Worm (Caenorhabditis elegans): ENCODE measurements around the gene F31F6.3.

DNA sequence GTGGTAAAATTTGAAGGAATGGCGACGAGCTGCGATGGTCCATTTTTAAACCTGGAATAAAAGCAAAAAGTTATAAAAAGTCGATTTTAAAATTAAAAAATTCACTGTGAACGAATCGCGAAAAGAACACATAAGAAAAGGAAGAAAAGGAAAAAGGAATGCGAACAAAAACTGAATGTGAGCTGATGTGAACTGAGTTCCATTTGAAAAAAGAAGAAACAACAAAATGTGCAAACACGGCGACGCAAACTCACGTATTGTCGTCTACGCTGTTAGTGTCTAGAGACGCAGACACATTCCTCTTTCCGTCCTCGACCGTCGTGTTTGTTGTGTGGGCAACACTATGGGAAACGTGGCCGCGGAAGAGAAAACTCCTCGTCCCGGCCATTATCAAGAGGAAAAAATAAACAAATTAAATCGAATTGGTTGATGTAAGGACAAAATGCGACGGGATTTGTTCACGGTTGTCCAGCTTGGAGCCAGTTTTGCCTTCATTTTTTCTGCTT is 18.9 kb downstream of the F31F6.3 start, which contains the start of the genes C27C12.1 and C27C12.4:
- TF ChIP-seq ztf-11 (tag; optimal IDR thresholded peaks at IDR 0.05): no peak
- TF ChIP-seq nfya-1 (tag; optimal IDR thresholded peaks at IDR 0.05; ENCODE audit: insufficient read depth): peak; percentile 90
- TF ChIP-seq unc-62 (GFP tag; optimal IDR thresholded peaks at IDR 0.05): no peak

Data from whole organism, L3 larva.